Worm (Caenorhabditis elegans) whole organism, early embryonic: ENCODE results near the gene C34C12.7.

Experiments used
- B0310.2 ChIP-seq: sonication (generic microtip); optimal IDR thresholded peaks from 2 replicates; lab custom pipeline; 2016; ENCODE audit warnings: mild to moderate bottlenecking, missing genetic modification characterization, missing compliant biosample characterization
- F13C5.2 ChIP-seq: sonication (generic microtip); optimal IDR thresholded peaks from 2 replicates; lab custom pipeline; 2017; ENCODE audit warnings: mild to moderate bottlenecking, missing genetic modification characterization, inconsistent platforms, missing compliant biosample characterization
- aly-1 ChIP-seq: sonication (generic microtip); optimal IDR thresholded peaks from 2 replicates; lab custom pipeline; 2016; ENCODE audit warnings: missing genetic modification characterization, missing compliant biosample characterization
- ama-1 ChIP-seq: fragments of 150-350 bp; optimal IDR thresholded peaks from 2 replicates; lab custom pipeline; 2014
- ceh-13 ChIP-seq: fragments of 200-800 bp; sonication (Bioruptor generic); optimal IDR thresholded peaks from 2 replicates; lab custom pipeline; 2018; ENCODE audit warnings: mild to moderate bottlenecking, missing genetic modification characterization, missing compliant biosample characterization
- ceh-36 ChIP-seq: sonication (generic microtip); optimal IDR thresholded peaks from 2 replicates; lab custom pipeline; 2016; ENCODE audit warnings: missing genetic modification characterization, inconsistent platforms, missing compliant biosample characterization
- ets-7 ChIP-seq: sonication (generic microtip); optimal IDR thresholded peaks from 2 replicates; lab custom pipeline; 2016; ENCODE audit warnings: missing genotype, missing genetic modification characterization, missing compliant biosample characterization
- flt-1 ChIP-seq: fragments of 200-800 bp; sonication (Bioruptor generic); IDR thresholded peaks from 2 replicates; pipeline ENCODE4 v1.3.6; 2022; ENCODE audit warnings: missing genetic modification characterization, missing compliant biosample characterization
- hmbx-1 ChIP-seq: sonication (generic microtip); optimal IDR thresholded peaks from 2 replicates; lab custom pipeline; 2016; ENCODE audit warnings: mild to moderate bottlenecking, missing genetic modification characterization, missing compliant biosample characterization
- hmg-4 ChIP-seq: fragments of 200-800 bp; sonication (Bioruptor generic); optimal IDR thresholded peaks from 2 replicates; lab custom pipeline; 2018; ENCODE audit warnings: mild to moderate bottlenecking, missing genetic modification characterization, missing compliant biosample characterization
- hnd-1 ChIP-seq: sonication (generic microtip); optimal IDR thresholded peaks from 2 replicates; lab custom pipeline; 2016; ENCODE audit warnings: missing genetic modification characterization, missing compliant biosample characterization
- pes-1 ChIP-seq: fragments of 200-800 bp; sonication (Bioruptor generic); IDR thresholded peaks from 2 replicates; pipeline ENCODE4 v1.3.6; 2022; ENCODE audit warnings: missing genetic modification reagents, missing genetic modification characterization, missing compliant biosample characterization
- scrt-1 ChIP-seq: fragments of 200-800 bp; sonication (Bioruptor generic); IDR thresholded peaks from 2 replicates; pipeline ENCODE4 v1.3.6; 2022; ENCODE audit warnings: missing genetic modification characterization, missing compliant biosample characterization
- sea-1 ChIP-seq: fragments of 200-800 bp; sonication (Bioruptor generic); conservative IDR thresholded peaks from 2 replicates; pipeline ENCODE4 v1.3.6; 2022; ENCODE audit warnings: missing genetic modification characterization, missing compliant biosample characterization
- tbx-11 ChIP-seq: fragments of 200-800 bp; sonication (Bioruptor generic); IDR thresholded peaks from 2 replicates; pipeline ENCODE4 v1.3.6; 2022; ENCODE audit warnings: missing genetic modification characterization, missing compliant biosample characterization
- tbx-37 ChIP-seq: fragments of 200-800 bp; sonication (Bioruptor generic); conservative IDR thresholded peaks from 2 replicates; pipeline ENCODE4 v1.3.6; 2022; ENCODE audit warnings: missing genetic modification reagents, missing genetic modification characterization, missing compliant biosample characterization
- tra-4 ChIP-seq: sonication (generic microtip); optimal IDR thresholded peaks from 2 replicates; lab custom pipeline; 2017; ENCODE audit warnings: missing genetic modification characterization, missing compliant biosample characterization

The C34C12.7 gene

ce11 chrIII:3437139-3437538, 51.0 kb downstream of the C34C12.7 start:
- no peak for TF ChIP-seq ceh-13 (GFP tag; lab: Kevin White, UChicago)
- TF ChIP-seq flt-1 (GFP tag; lab: Robert Waterston, UW): no peak
- TF ChIP-seq B0310.2: no peak
- no peak for TF ChIP-seq F13C5.2 (tag; lab: Kevin White, UChicago)
- no peak for TF ChIP-seq pes-1 (GFP tag; lab: Robert Waterston, UW)

- no peak for TF ChIP-seq ceh-36
- TF ChIP-seq aly-1 (tag; lab: Kevin White, UChicago): no peak
- no peak for TF ChIP-seq tbx-37 (GFP tag; lab: Robert Waterston, UW)
- TF ChIP-seq F13C5.2 (tag; lab: Kevin White, UChicago): no peak
- TF ChIP-seq sea-1 (GFP tag; lab: Robert Waterston, UW): no peak
- TF ChIP-seq B0310.2: no peak
- no peak for TF ChIP-seq ets-7 (tag; lab: Kevin White, UChicago)
- no peak for TF ChIP-seq tra-4
- TF ChIP-seq ceh-13 (GFP tag; lab: Kevin White, UChicago): no peak
- no peak for TF ChIP-seq pes-1 (GFP tag; lab: Robert Waterston, UW)
- TF ChIP-seq flt-1 (GFP tag; lab: Robert Waterston, UW): no peak
- no peak for TF ChIP-seq hmbx-1
- TF ChIP-seq ama-1 (lab: Kevin White, UChicago): no peak
- no peak for TF ChIP-seq hnd-1
- no peak for TF ChIP-seq hmg-4 (GFP tag; lab: Kevin White, UChicago)
- no peak for TF ChIP-seq scrt-1
- no peak for TF ChIP-seq tbx-11
Observed at ce11 chrIII:3435152-3435551, 53.0 kb downstream of the C34C12.7 start.
